Worm (Caenorhabditis elegans): ENCODE measurements around the gene dpy-20.

ce11 chrIV:11735025-11735424, 34.4 kb upstream of the dpy-20 start, which contains the start of gene K01A6.6:
- no peak for TF ChIP-seq flt-1 (GFP tag; IDR thresholded peaks at IDR 0.05)
- TF ChIP-seq med-1 (GFP tag; optimal IDR thresholded peaks at IDR 0.05; ENCODE audit: insufficient read depth), result no peak
- TF ChIP-seq cog-1 (tag; optimal IDR thresholded peaks at IDR 0.05), result no peak
- TF ChIP-seq ztf-29 (GFP tag; IDR thresholded peaks at IDR 0.05), result no peak
